Worm (Caenorhabditis elegans) whole organism, L1 larva: Measurements from ENCODE around the gene F46B6.10.

Experiments
- efl-1 ChIP-seq, 4 experiments: fragments of 150-350 bp; optimal IDR thresholded peaks in 3 of 4; peaks in 1 of 4; 1 replicate in 1 of 4; 2 replicates in 3 of 4; lab custom pipeline; 2014; ENCODE audit warnings: missing biosample characterization in 2 of 4, missing genetic modification characterization in 2 of 4, missing genetic modification reagents in 2 of 4
- fos-1 ChIP-seq: fragments of 150-350 bp; optimal IDR thresholded peaks from 2 replicates; lab custom pipeline; 2014; ENCODE audit warnings: missing biosample characterization, missing genetic modification characterization
- nhr-84 ChIP-seq: sonication (generic microtip); optimal IDR thresholded peaks from 2 replicates; lab custom pipeline; 2017; ENCODE audit warnings: missing biosample characterization, missing genetic modification characterization
- unc-62 ChIP-seq: fragments of 150-350 bp; optimal IDR thresholded peaks from 2 replicates; lab custom pipeline; 2014; ENCODE audit warnings: missing biosample characterization, missing genetic modification reagents, missing genetic modification characterization

DNA sequence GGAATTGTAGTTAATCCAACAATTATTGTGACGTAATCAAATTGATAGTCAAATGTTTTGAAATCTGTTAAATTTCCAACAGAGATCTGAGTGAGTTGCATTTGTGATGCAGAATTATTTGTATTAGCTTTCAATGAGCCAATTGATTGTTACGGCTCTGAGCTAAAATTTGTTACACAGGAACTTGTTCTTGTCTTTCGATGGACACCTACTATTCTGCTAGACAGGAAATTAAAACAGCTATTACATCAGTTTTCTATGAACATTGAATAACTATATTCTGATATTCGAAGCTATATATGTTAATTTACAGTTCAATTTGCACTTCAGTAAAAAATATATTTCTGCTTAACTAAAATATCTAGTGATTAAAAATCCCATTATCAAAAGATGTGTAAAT is 32.0 kb upstream of the F46B6.10 start, which contains the start of gene sru-40:
- TF ChIP-seq nhr-84 (tag; lab: Kevin White, UChicago) (no peak), efl-1 (optimal IDR thresholded peaks at IDR 0.05; lab: Kevin White, UChicago) (no peak), efl-1 (GFP tag; optimal IDR thresholded peaks at IDR 0.05 in 1 of 2; lab: Kevin White, UChicago) (no peak), unc-62 (GFP tag; lab: Kevin White, UChicago) (no peak), fos-1 (tag; lab: Kevin White, UChicago) (no peak)
